Worm (Caenorhabditis elegans) whole organism, mixed stage, embryonic: Measurements from ENCODE around the gene C33A12.3.

ENCODE experiments used
- ces-1 ChIP-seq: fragments of 150-350 bp; optimal IDR thresholded peaks from 2 replicates; lab custom pipeline; 2014; ENCODE audit warnings: missing biosample characterization, missing genetic modification reagents, missing genetic modification characterization
- elt-1 ChIP-seq: sonication (generic microtip); optimal IDR thresholded peaks from 2 replicates; lab custom pipeline; 2017; ENCODE audit warnings: missing genetic modification characterization, mild to moderate bottlenecking, missing compliant biosample characterization, antibody characterized with exemption, moderate library complexity, borderline replicate concordance; ENCODE audit not compliant: insufficient read depth
- lin-13 ChIP-seq: fragments of 150-350 bp; optimal IDR thresholded peaks from 2 replicates; lab custom pipeline; 2014; ENCODE audit warnings: missing biosample characterization, missing genetic modification characterization
- lsy-2 ChIP-seq: fragments of 150-350 bp; optimal IDR thresholded peaks from 2 replicates; lab custom pipeline; 2014; ENCODE audit warnings: missing biosample characterization, missing genetic modification characterization
- mab-5 ChIP-seq: fragments of 150-350 bp; optimal IDR thresholded peaks from 2 replicates; lab custom pipeline; 2014; ENCODE audit warnings: missing biosample characterization, missing genetic modification characterization
- pha-4 ChIP-seq: fragments of 150-350 bp; optimal IDR thresholded peaks from 2 replicates; lab custom pipeline; 2018; ENCODE audit warnings: missing biosample characterization, missing genetic modification reagents, missing genetic modification characterization
- unc-39 ChIP-seq: fragments of 150-350 bp; optimal IDR thresholded peaks from 2 replicates; lab custom pipeline; 2014; ENCODE audit warnings: missing biosample characterization, missing genetic modification characterization

ce11 chrIV:9480936-9481335 is 31.9 kb downstream of the C33A12.3 start, which contains the start of gene cng-3:
- no peak for TF ChIP-seq mab-5
- TF ChIP-seq lin-13 (tag; lab: Kevin White, UChicago), result no peak
- no peak for TF ChIP-seq ces-1 (GFP tag; lab: Kevin White, UChicago)
- TF ChIP-seq pha-4, result no peak
- no peak for TF ChIP-seq unc-39 (tag; lab: Kevin White, UChicago)
- no peak for TF ChIP-seq elt-1 (tag; lab: Kevin White, UChicago)
- no peak for TF ChIP-seq lsy-2
